Fruit fly (Drosophila melanogaster) whole organism, wandering third instar larva: Measurements from ENCODE around the gene zfh2.
A peak's percentile ranks its signal among the peaks of the same experiment; 100 is the strongest.

Experiments used
- Dfd ChIP-seq: fragments of >200 bp; optimal IDR thresholded peaks from 2 replicates; lab custom pipeline; 2017; ENCODE audit warnings: missing biosample characterization, missing genetic modification characterization
- Mio ChIP-seq: sonication (Bioruptor generic); optimal IDR thresholded peaks from 2 replicates; lab custom pipeline; 2016; ENCODE audit warnings: missing biosample characterization, missing genetic modification characterization
- Myc ChIP-seq: fragments of >200 bp; optimal IDR thresholded peaks from 2 replicates; lab custom pipeline; 2017
- foxo ChIP-seq, 2 experiments: fragments of 200-800 bp; sonication (Bioruptor generic); optimal IDR thresholded peaks; 2 replicates in 1 of 2; 3 replicates in 1 of 2; lab custom pipeline; 2016 to 2017; ENCODE audit warnings: missing biosample characterization in 2 of 2, missing genetic modification characterization in 2 of 2
- pan ChIP-seq: fragments of >200 bp; optimal IDR thresholded peaks from 2 replicates; lab custom pipeline; 2017
- usp ChIP-seq: fragments of >200 bp; optimal IDR thresholded peaks from 2 replicates; lab custom pipeline; 2017; ENCODE audit warnings: missing biosample characterization, missing genetic modification characterization

- TF ChIP-seq pan (no peak), Myc (lab: Kevin White, UChicago) (peak; percentile 22), Mio (GFP tag; lab: Kevin White, UChicago) (no peak), Dfd (no peak), foxo (GFP tag; optimal IDR thresholded peaks at IDR 0.05; lab: Kevin White, UChicago) (no peak), usp (no peak)
Observed at dm6 chr4:466976-467639, 34.5 kb upstream of the zfh2 start, which contains the start of gene CG33941.
